Fruit fly (Drosophila melanogaster) whole organism, embryonic: ENCODE results near the gene Sk1.

ENCODE experiments used
- Aef1 ChIP-seq: fragments of 200-800 bp; sonication (Bioruptor generic); IDR thresholded peaks from 3 replicates; pipeline ENCODE4 v1.3.6; 2022; ENCODE audit warnings: missing biosample characterization, missing genetic modification characterization
- Poxn ChIP-seq: fragments of 200-800 bp; sonication (Bioruptor generic); IDR thresholded peaks from 2 replicates; pipeline ENCODE4 v1.3.6; 2022; ENCODE audit warnings: missing biosample characterization, missing genetic modification characterization

DNA sequence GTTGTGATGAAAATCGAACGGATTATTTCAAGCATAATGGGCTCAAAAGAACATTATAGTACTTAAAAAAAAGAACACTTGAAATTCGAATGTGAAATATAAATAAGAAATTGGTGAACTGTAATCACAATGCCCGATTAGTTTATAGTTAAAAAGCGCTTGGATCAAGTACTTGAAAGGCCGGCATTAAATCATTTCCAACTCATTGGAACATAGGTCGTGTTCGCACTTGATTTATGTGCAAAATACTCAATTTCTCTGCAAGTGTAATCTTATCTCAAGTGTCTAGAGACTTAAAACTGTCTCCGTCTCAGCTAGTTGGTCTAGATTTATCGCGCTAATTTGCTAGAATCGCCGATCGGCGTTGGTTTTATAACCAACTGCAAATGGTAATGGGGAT is 17.8 kb upstream of the Sk1 start:
- TF ChIP-seq Aef1 (GFP tag; lab: Robert Waterston, UW) (no peak), Poxn (GFP tag; lab: Robert Waterston, UW) (no peak)
